Fruit fly (Drosophila melanogaster) whole organism, prepupa: ENCODE measurements around the gene CG14439.

ENCODE experiments used
- Blimp-1 ChIP-seq: fragments of 200-800 bp; sonication (Bioruptor generic); optimal IDR thresholded peaks from 3 replicates; lab custom pipeline; 2017; ENCODE audit warnings: missing biosample characterization, missing genetic modification characterization, mild to moderate bottlenecking, moderate library complexity, missing genetic modification reagents
- CG31627 ChIP-seq: fragments of 200-800 bp; sonication (Bioruptor generic); optimal IDR thresholded peaks from 3 replicates; lab custom pipeline; 2016; ENCODE audit warnings: missing biosample characterization, missing genetic modification characterization
- CG6854 ChIP-seq: fragments of 200-800 bp; sonication (Bioruptor generic); optimal IDR thresholded peaks from 2 replicates; lab custom pipeline; 2017; ENCODE audit warnings: missing biosample characterization, mild to moderate bottlenecking, missing genetic modification characterization
- CG9139 ChIP-seq: fragments of 200-800 bp; sonication (Bioruptor generic); optimal IDR thresholded peaks from 3 replicates; lab custom pipeline; 2017; ENCODE audit warnings: missing biosample characterization, mild to moderate bottlenecking, missing genetic modification characterization
- Eip78C ChIP-seq: fragments of 200-800 bp; sonication (Bioruptor generic); peaks from one replicate; lab custom pipeline; 2016; ENCODE audit warnings: missing biosample characterization, missing genetic modification characterization
- Ets96B ChIP-seq: fragments of 200-800 bp; optimal IDR thresholded peaks from 2 replicates; lab custom pipeline; 2019; ENCODE audit warnings: missing biosample characterization, mild to moderate bottlenecking, missing genetic modification characterization, moderate library complexity
- Gug ChIP-seq: fragments of 200-800 bp; sonication (Bioruptor generic); IDR thresholded peaks from 2 replicates; pipeline ENCODE4 v1.3.6; 2022; ENCODE audit warnings: missing biosample characterization, missing genetic modification characterization
- Hr39 ChIP-seq: fragments of 200-800 bp; sonication (Bioruptor generic); optimal IDR thresholded peaks from 2 replicates; lab custom pipeline; 2016; ENCODE audit warnings: missing biosample characterization, missing genetic modification characterization
- Lpt ChIP-seq: fragments of 200-800 bp; sonication (Bioruptor generic); optimal IDR thresholded peaks from 3 replicates; lab custom pipeline; 2016; ENCODE audit warnings: missing biosample characterization, missing genetic modification characterization
- cyc ChIP-seq: fragments of 200-800 bp; sonication (Bioruptor generic); optimal IDR thresholded peaks from 3 replicates; lab custom pipeline; 2016; ENCODE audit warnings: missing biosample characterization, missing genetic modification characterization
- dac ChIP-seq: fragments of 200-800 bp; sonication (Bioruptor generic); optimal IDR thresholded peaks from 2 replicates; lab custom pipeline; 2017; ENCODE audit warnings: missing biosample characterization, mild to moderate bottlenecking, missing genetic modification characterization
- fkh ChIP-seq: fragments of 200-800 bp; sonication (Bioruptor generic); optimal IDR thresholded peaks from 3 replicates; lab custom pipeline; 2017; ENCODE audit warnings: missing biosample characterization, mild to moderate bottlenecking, missing genetic modification characterization, moderate library complexity
- salr ChIP-seq, 2 experiments: fragments of 200-800 bp; sonication (Bioruptor generic); optimal IDR thresholded peaks; 3 replicates each; lab custom pipeline; 2016 to 2018; ENCODE audit warnings: missing biosample characterization in 2 of 2, missing genetic modification characterization in 2 of 2, mild to moderate bottlenecking in 1 of 2

- TF ChIP-seq Blimp-1 (GFP tag; lab: Kevin White, UChicago), result no peak
- no peak for TF ChIP-seq CG9139 (GFP tag; lab: Kevin White, UChicago)
- no peak for TF ChIP-seq CG6854
- TF ChIP-seq Ets96B (tag; lab: Kevin White, UChicago), result no peak
- no peak for TF ChIP-seq cyc (GFP tag; lab: Kevin White, UChicago)
- no peak for TF ChIP-seq Lpt
- TF ChIP-seq salr (GFP tag; optimal IDR thresholded peaks at IDR 0.05; lab: Kevin White, UChicago), result no peak
- TF ChIP-seq fkh (GFP tag; lab: Kevin White, UChicago), result no peak
- peak; percentile 37; the same call in 1 of the 2 replicates for TF ChIP-seq Gug (GFP tag; lab: Robert Waterston, UW)
- TF ChIP-seq Hr39 (GFP tag; lab: Kevin White, UChicago), result no peak
- TF ChIP-seq Eip78C (GFP tag; lab: Kevin White, UChicago), result no peak
- TF ChIP-seq CG31627 (GFP tag; lab: Kevin White, UChicago), result no peak
- TF ChIP-seq dac, result no peak
These were observed 45.5 kb downstream of the CG14439 start for dm6 chrX:6792891-6793290.
